Fruit fly (Drosophila melanogaster): ENCODE measurements around the gene CG13078.

Gene CG13078

DNA sequence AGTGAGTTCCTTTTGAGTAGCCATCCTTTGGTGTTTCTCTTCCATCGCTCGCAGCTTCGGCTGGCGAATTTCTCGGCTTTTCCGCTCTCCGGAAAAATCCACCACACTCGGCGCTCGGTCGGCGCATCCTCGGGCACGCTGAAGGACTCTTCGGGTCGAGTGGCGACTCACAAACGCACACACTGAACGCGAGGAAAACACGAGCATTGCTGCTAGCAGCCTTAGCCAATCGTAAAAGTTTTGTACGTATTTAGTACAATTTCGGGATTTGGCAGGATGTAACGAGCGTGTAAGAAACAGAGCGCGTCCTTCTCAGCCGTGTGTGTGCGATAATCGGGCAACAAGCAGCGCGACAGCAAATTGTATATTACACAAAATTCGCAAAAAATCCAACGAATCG, 42.6 kb downstream of the CG13078 start, which contains the start of gene CG46244:
Gene CG46244, plus strand, starts transcription at position 252 of the 400 bp plus-strand sequence.
- TF ChIP-seq Ets98B (GFP tag; IDR thresholded peaks at IDR 0.05) (no peak), Snoo (tag; optimal IDR thresholded peaks at IDR 0.05) (no peak), CG14655 (GFP tag; optimal IDR thresholded peaks at IDR 0.05) (no peak), CG12605 (GFP tag; IDR thresholded peaks at IDR 0.05) (no peak), Pif1B (GFP tag; optimal IDR thresholded peaks at IDR 0.05) (no peak), CG8159 (tag; optimal IDR thresholded peaks at IDR 0.05) (no peak), fd96Ca (GFP tag; IDR thresholded peaks at IDR 0.05) (no peak)
